Fruit fly (Drosophila melanogaster) whole organism, embryonic: ENCODE results near the gene CG1965.

Source experiments
- Atf-2 ChIP-seq: fragments of 200-800 bp; sonication (Bioruptor generic); optimal IDR thresholded peaks from 2 replicates; lab custom pipeline; 2016; ENCODE audit warnings: missing biosample characterization, missing genetic modification characterization
- CG10209 ChIP-seq: fragments of 200-800 bp; sonication (Bioruptor generic); optimal IDR thresholded peaks from 3 replicates; lab custom pipeline; 2017; ENCODE audit warnings: missing biosample characterization, mild to moderate bottlenecking, missing genetic modification characterization, missing genetic modification reagents
- CG10274 ChIP-seq: fragments of 200-800 bp; sonication (Bioruptor generic); optimal IDR thresholded peaks from 3 replicates; lab custom pipeline; 2017; ENCODE audit warnings: missing biosample characterization, mild to moderate bottlenecking, missing genetic modification characterization
- CG10431 ChIP-seq: fragments of 200-800 bp; sonication (Bioruptor generic); optimal IDR thresholded peaks from 3 replicates; lab custom pipeline; 2018; ENCODE audit warnings: missing biosample characterization, mild to moderate bottlenecking, missing genetic modification characterization
- CG10654 ChIP-seq: fragments of 200-800 bp; sonication (Bioruptor generic); optimal IDR thresholded peaks from 2 replicates; lab custom pipeline; 2016; ENCODE audit warnings: missing biosample characterization, missing genetic modification characterization
- CG11560 ChIP-seq: fragments of 200-800 bp; sonication (Bioruptor generic); IDR thresholded peaks from 3 replicates; pipeline ENCODE4 v1.3.6; 2022; ENCODE audit warnings: missing biosample characterization, missing genetic modification characterization
- CG12071 ChIP-seq: fragments of 200-800 bp; sonication (Bioruptor generic); optimal IDR thresholded peaks from 3 replicates; lab custom pipeline; 2018; ENCODE audit warnings: missing biosample characterization, mild to moderate bottlenecking, missing genetic modification characterization
- CG12219 ChIP-seq: fragments of 200-800 bp; sonication (Bioruptor generic); optimal IDR thresholded peaks from 3 replicates; lab custom pipeline; 2018; ENCODE audit warnings: missing biosample characterization, mild to moderate bottlenecking, missing genetic modification characterization
- CG13296 ChIP-seq: fragments of 200-800 bp; sonication (Bioruptor generic); optimal IDR thresholded peaks from 3 replicates; lab custom pipeline; 2018; ENCODE audit warnings: missing biosample characterization, mild to moderate bottlenecking, missing genetic modification characterization
- CG14965 ChIP-seq: fragments of 200-800 bp; sonication (Bioruptor generic); optimal IDR thresholded peaks from 2 replicates; lab custom pipeline; 2016; ENCODE audit warnings: missing biosample characterization, missing genetic modification characterization, borderline replicate concordance
- CG15479 ChIP-seq: fragments of 200-800 bp; sonication (Bioruptor generic); optimal IDR thresholded peaks from 3 replicates; lab custom pipeline; 2019; ENCODE audit warnings: missing biosample characterization, mild to moderate bottlenecking, missing genetic modification characterization, moderate library complexity
- CG15601 ChIP-seq: fragments of 200-800 bp; sonication (Bioruptor generic); optimal IDR thresholded peaks from 3 replicates; lab custom pipeline; 2019; ENCODE audit warnings: missing biosample characterization, mild to moderate bottlenecking, missing genetic modification characterization, moderate library complexity
- CG16813 ChIP-seq: fragments of 200-800 bp; sonication (Bioruptor generic); IDR thresholded peaks from 3 replicates; pipeline ENCODE4 v1.3.6; 2022; ENCODE audit warnings: missing biosample characterization, missing genetic modification characterization; ENCODE audit not compliant: partially characterized antibody
- CG17568 ChIP-seq: fragments of 200-800 bp; sonication (Bioruptor generic); optimal IDR thresholded peaks from 2 replicates; lab custom pipeline; 2018; ENCODE audit warnings: missing biosample characterization, mild to moderate bottlenecking, missing genetic modification characterization, moderate library complexity
- CG30431 ChIP-seq: fragments of 200-800 bp; sonication (Bioruptor generic); optimal IDR thresholded peaks from 2 replicates; lab custom pipeline; 2017; ENCODE audit warnings: missing biosample characterization, missing genetic modification characterization
- CG5245 ChIP-seq: fragments of 200-800 bp; sonication (Bioruptor generic); optimal IDR thresholded peaks from 3 replicates; lab custom pipeline; 2016; ENCODE audit warnings: missing biosample characterization, missing genetic modification characterization
- CG9727 ChIP-seq: fragments of 200-800 bp; sonication (Bioruptor generic); optimal IDR thresholded peaks from 3 replicates; lab custom pipeline; 2017; ENCODE audit warnings: missing biosample characterization, mild to moderate bottlenecking, missing genetic modification characterization
- CG9932 ChIP-seq: fragments of 200-800 bp; sonication (Bioruptor generic); IDR thresholded peaks from 2 replicates; pipeline ENCODE4 v1.3.6; 2022; ENCODE audit warnings: missing biosample characterization, missing genetic modification characterization
- Doc3 ChIP-seq: fragments of 200-800 bp; sonication (Bioruptor generic); IDR thresholded peaks from 3 replicates; pipeline ENCODE4 v1.3.6; 2022; ENCODE audit warnings: missing biosample characterization, missing genetic modification characterization; ENCODE audit not compliant: partially characterized antibody
- Dp ChIP-seq: fragments of 200-800 bp; sonication (Bioruptor generic); optimal IDR thresholded peaks from 2 replicates; lab custom pipeline; 2018; ENCODE audit warnings: missing biosample characterization, mild to moderate bottlenecking, missing genetic modification characterization, moderate library complexity
- Fer3 ChIP-seq: fragments of 200-800 bp; sonication (Bioruptor generic); optimal IDR thresholded peaks from 2 replicates; lab custom pipeline; 2018; ENCODE audit warnings: missing biosample characterization, mild to moderate bottlenecking, missing genetic modification characterization, moderate library complexity
- H15 ChIP-seq: fragments of 200-800 bp; sonication (Bioruptor generic); IDR thresholded peaks from 3 replicates; pipeline ENCODE4 v1.3.6; 2022; ENCODE audit warnings: missing biosample characterization, missing genetic modification characterization
- Lim3 ChIP-seq: fragments of 200-800 bp; sonication (Bioruptor generic); IDR thresholded peaks from 2 replicates; pipeline ENCODE4 v1.3.6; 2022; ENCODE audit warnings: missing biosample characterization, missing genetic modification characterization
- Nf-YB ChIP-seq: fragments of 200-800 bp; sonication (Bioruptor generic); optimal IDR thresholded peaks from 3 replicates; lab custom pipeline; 2019; ENCODE audit warnings: missing biosample characterization, mild to moderate bottlenecking, missing genetic modification characterization, moderate library complexity
- Ravus ChIP-seq: fragments of 200-800 bp; sonication (Bioruptor generic); IDR thresholded peaks from 2 replicates; pipeline ENCODE4 v1.3.6; 2022; ENCODE audit warnings: missing biosample characterization, missing genetic modification characterization
- Rx ChIP-seq: fragments of 200-800 bp; sonication (Bioruptor generic); IDR thresholded peaks from 2 replicates; pipeline ENCODE4 v1.3.6; 2022; ENCODE audit warnings: missing biosample characterization, missing genetic modification characterization
- Sin3A ChIP-seq: fragments of >200 bp; optimal IDR thresholded peaks from 2 replicates; lab custom pipeline; 2018
- Ssrp ChIP-seq: fragments of 200-800 bp; sonication (Bioruptor generic); optimal IDR thresholded peaks from 2 replicates; lab custom pipeline; 2018; ENCODE audit warnings: missing biosample characterization, mild to moderate bottlenecking, missing genetic modification characterization, moderate library complexity
- ab ChIP-seq: fragments of 200-800 bp; sonication (Bioruptor generic); optimal IDR thresholded peaks from 2 replicates; lab custom pipeline; 2016; ENCODE audit warnings: missing biosample characterization, missing genetic modification characterization
- ash1 ChIP-seq: fragments of 200-800 bp; sonication (Bioruptor generic); optimal IDR thresholded peaks from 2 replicates; lab custom pipeline; 2018; ENCODE audit warnings: missing biosample characterization, mild to moderate bottlenecking, missing genetic modification characterization
- az2 ChIP-seq: fragments of 200-800 bp; sonication (Bioruptor generic); optimal IDR thresholded peaks from 3 replicates; lab custom pipeline; 2016; ENCODE audit warnings: missing biosample characterization, missing genetic modification characterization
- disco-r ChIP-seq: fragments of 200-800 bp; sonication (Bioruptor generic); optimal IDR thresholded peaks from 2 replicates; lab custom pipeline; 2016; ENCODE audit warnings: missing biosample characterization, missing genetic modification characterization
- dm ChIP-seq: fragments of 200-800 bp; sonication (Bioruptor generic); optimal IDR thresholded peaks from 3 replicates; lab custom pipeline; 2016; ENCODE audit warnings: missing biosample characterization, missing genetic modification characterization
- ems ChIP-seq: fragments of 200-800 bp; sonication (Bioruptor generic); optimal IDR thresholded peaks from 3 replicates; lab custom pipeline; 2016; ENCODE audit warnings: missing biosample characterization, missing genetic modification characterization
- eve ChIP-seq, 2 experiments: fragments of >200 bp; optimal IDR thresholded peaks; 2 replicates each; lab custom pipeline; 2017; ENCODE audit warnings: missing biosample characterization in 2 of 2, missing genetic modification characterization in 2 of 2
- fd102C ChIP-seq: fragments of 200-800 bp; sonication (Bioruptor generic); optimal IDR thresholded peaks from 2 replicates; lab custom pipeline; 2018; ENCODE audit warnings: missing biosample characterization, mild to moderate bottlenecking, missing genetic modification characterization, moderate library complexity
- fd64A ChIP-seq: fragments of 200-800 bp; sonication (Bioruptor generic); optimal IDR thresholded peaks from 3 replicates; lab custom pipeline; 2018; ENCODE audit warnings: missing biosample characterization, mild to moderate bottlenecking, missing genetic modification characterization
- gce ChIP-seq: fragments of 200-800 bp; sonication (Bioruptor generic); IDR thresholded peaks from 3 replicates; pipeline ENCODE4 v1.3.6; 2022; ENCODE audit warnings: missing biosample characterization, missing genetic modification characterization
- gt ChIP-seq: fragments of 200-800 bp; sonication (Bioruptor generic); IDR thresholded peaks from 2 replicates; pipeline ENCODE4 v1.3.6; 2022; ENCODE audit warnings: missing biosample characterization, missing genetic modification characterization
- kni ChIP-seq: fragments of 200-800 bp; sonication (Bioruptor generic); optimal IDR thresholded peaks from 3 replicates; lab custom pipeline; 2017; ENCODE audit warnings: mild to moderate bottlenecking, missing biosample characterization, missing genetic modification reagents, missing genetic modification characterization
- lab ChIP-seq: fragments of 200-800 bp; sonication (Bioruptor generic); optimal IDR thresholded peaks from 3 replicates; lab custom pipeline; 2017; ENCODE audit warnings: missing biosample characterization, missing genetic modification characterization, mild to moderate bottlenecking, moderate library complexity, missing genetic modification reagents
- lbe ChIP-seq: fragments of 200-800 bp; sonication (Bioruptor generic); optimal IDR thresholded peaks from 2 replicates; lab custom pipeline; 2016; ENCODE audit warnings: missing biosample characterization, mild to moderate bottlenecking, missing genetic modification characterization
- luna ChIP-seq: fragments of 200-800 bp; sonication (Bioruptor generic); optimal IDR thresholded peaks from 2 replicates; lab custom pipeline; 2016; ENCODE audit warnings: missing biosample characterization, missing genetic modification characterization
- nom ChIP-seq: fragments of 200-800 bp; sonication (Bioruptor generic); optimal IDR thresholded peaks from 2 replicates; lab custom pipeline; 2017; ENCODE audit warnings: missing biosample characterization, missing genetic modification characterization, mild to moderate bottlenecking, moderate library complexity, missing genetic modification reagents
- onecut ChIP-seq: fragments of 200-800 bp; sonication (Bioruptor generic); IDR thresholded peaks from 2 replicates; pipeline ENCODE4 v1.3.6; 2022; ENCODE audit warnings: missing biosample characterization, missing genetic modification characterization
- sens-2 ChIP-seq: fragments of 200-800 bp; sonication (Bioruptor generic); IDR thresholded peaks from 2 replicates; pipeline ENCODE4 v1.3.6; 2022; ENCODE audit warnings: missing biosample characterization, missing genetic modification characterization
- slp2 ChIP-seq: fragments of 200-800 bp; sonication (Bioruptor generic); optimal IDR thresholded peaks from 2 replicates; lab custom pipeline; 2016; ENCODE audit warnings: missing biosample characterization, missing genetic modification characterization
- so ChIP-seq: fragments of 200-800 bp; sonication (Bioruptor generic); IDR thresholded peaks from 3 replicates; pipeline ENCODE4 v1.3.6; 2022; ENCODE audit warnings: missing biosample characterization, missing genetic modification characterization
- tll ChIP-seq, 2 experiments: fragments of 200-800 bp in 1 of 2; fragments of >200 bp in 1 of 2; sonication (Bioruptor generic) in 1 of 2; optimal IDR thresholded peaks; 2 replicates each; lab custom pipeline; 2017 to 2019; ENCODE audit warnings: missing biosample characterization in 2 of 2, missing genetic modification characterization in 2 of 2, mild to moderate bottlenecking in 1 of 2, moderate library complexity in 1 of 2
- usp ChIP-seq: fragments of >200 bp; optimal IDR thresholded peaks from 2 replicates; lab custom pipeline; 2017; ENCODE audit warnings: missing biosample characterization, missing genetic modification characterization
- zfh2 ChIP-seq: fragments of 200-800 bp; sonication (Bioruptor generic); optimal IDR thresholded peaks from 2 replicates; lab custom pipeline; 2016; ENCODE audit warnings: missing biosample characterization, missing genetic modification characterization

Gene CG1965

DNA sequence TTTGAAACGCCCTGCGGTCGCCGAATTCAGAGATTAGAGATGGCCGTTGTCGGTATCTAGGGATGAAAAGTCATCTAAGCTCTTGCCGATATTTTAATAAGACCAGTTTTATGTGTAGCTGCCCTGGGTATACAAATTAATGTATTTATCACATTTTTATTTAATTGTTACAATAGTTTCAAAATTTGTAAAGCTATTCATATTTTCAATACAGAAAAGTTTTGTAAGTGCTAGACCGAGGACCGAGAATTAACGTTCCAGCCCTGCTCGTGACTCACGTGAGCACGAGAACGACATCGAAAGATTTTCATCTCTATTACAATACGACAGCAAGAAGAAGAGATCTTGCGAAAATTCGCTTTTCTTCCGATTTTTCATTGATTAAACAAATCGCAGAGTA, at the start of gene CG1965, which contains the start of gene CG1105 (continued):
- peak; percentile 82 to 85 for TF ChIP-seq tll (GFP tag; optimal IDR thresholded peaks at IDR 0.05; lab: Kevin White, UChicago)
- TF ChIP-seq gce (GFP tag; lab: Robert Waterston, UW): 0 out of 3 replicates have a peak, but pooled peaks have one; percentile 58
- peak in 1 of 2 experiments; percentile 69 for TF ChIP-seq eve (GFP tag; optimal IDR thresholded peaks at IDR 0.05; lab: Kevin White, UChicago)
- TF ChIP-seq kni (GFP tag; lab: Kevin White, UChicago): peak; percentile 46
- no peak for TF ChIP-seq CG14965
- peak; percentile 95 for TF ChIP-seq zfh2 (GFP tag; lab: Kevin White, UChicago)
- peak; percentile 70 for TF ChIP-seq CG12219 (GFP tag; lab: Kevin White, UChicago)
- peak; percentile 80 for TF ChIP-seq Ravus (GFP tag; lab: Robert Waterston, UW)
- peak; percentile 92 for TF ChIP-seq dm (GFP tag; lab: Kevin White, UChicago)
- no peak for TF ChIP-seq CG12071 (GFP tag; lab: Kevin White, UChicago)
- peak; percentile 100 for TF ChIP-seq Doc3 (GFP tag; lab: Robert Waterston, UW)
- TF ChIP-seq Rx: peak; percentile 85
- peak; percentile 91 for TF ChIP-seq slp2 (GFP tag; lab: Kevin White, UChicago)
- TF ChIP-seq nom (GFP tag; lab: Kevin White, UChicago): peak; percentile 33
- peak; percentile 45 for TF ChIP-seq ash1 (GFP tag; lab: Kevin White, UChicago)
- TF ChIP-seq CG10654 (GFP tag; lab: Kevin White, UChicago): peak; percentile 93
- peak; percentile 94 for TF ChIP-seq ems
- peak; percentile 82 for TF ChIP-seq disco-r (GFP tag; lab: Kevin White, UChicago)
- TF ChIP-seq CG13296: peak; percentile 69
- peak; percentile 40; the same call in 1 of the 2 replicates for TF ChIP-seq Lim3 (GFP tag; lab: Robert Waterston, UW)
- peak; percentile 57 for TF ChIP-seq Dp (GFP tag; lab: Kevin White, UChicago)
- no peak for TF ChIP-seq CG15479
- peak; percentile 89 for TF ChIP-seq Atf-2 (GFP tag; lab: Kevin White, UChicago)
- TF ChIP-seq luna (GFP tag; lab: Kevin White, UChicago): peak; percentile 81
- peak; percentile 83 for TF ChIP-seq CG30431 (GFP tag; lab: Kevin White, UChicago)
- TF ChIP-seq CG9932 (GFP tag; lab: Robert Waterston, UW): peak; percentile 98
- TF ChIP-seq Sin3A (lab: Kevin White, UChicago): peak; percentile 98
- peak; percentile 89 for TF ChIP-seq CG5245 (GFP tag; lab: Kevin White, UChicago)
- peak; percentile 18 for TF ChIP-seq fd64A (GFP tag; lab: Kevin White, UChicago)
- TF ChIP-seq H15 (GFP tag; lab: Robert Waterston, UW): peak; percentile 94
- TF ChIP-seq lbe (GFP tag; lab: Kevin White, UChicago): peak; percentile 83
- TF ChIP-seq ab (GFP tag; lab: Kevin White, UChicago): peak; percentile 68
- peak; percentile 99 for TF ChIP-seq CG16813 (GFP tag; lab: Robert Waterston, UW)
- peak; percentile 61 for TF ChIP-seq CG10274
- TF ChIP-seq so (GFP tag; lab: Robert Waterston, UW): peak; percentile 79
- TF ChIP-seq Nf-YB: peak; percentile 68
- TF ChIP-seq CG15601 (tag; lab: Kevin White, UChicago): peak; percentile 89
- peak; percentile 63 for TF ChIP-seq fd102C (GFP tag; lab: Kevin White, UChicago)
- peak; percentile 69 for TF ChIP-seq CG17568 (GFP tag; lab: Kevin White, UChicago)
- peak; percentile 87 for TF ChIP-seq gt (GFP tag; lab: Robert Waterston, UW)
- peak; percentile 92 for TF ChIP-seq lab
- TF ChIP-seq onecut (GFP tag; lab: Robert Waterston, UW): peak; percentile 82
- peak; percentile 95 for TF ChIP-seq az2 (GFP tag; lab: Kevin White, UChicago)
- TF ChIP-seq CG10209 (GFP tag; lab: Kevin White, UChicago): peak; percentile 90
- peak; percentile 79 for TF ChIP-seq sens-2 (GFP tag; lab: Robert Waterston, UW)
- peak; percentile 91 for TF ChIP-seq Fer3 (tag; lab: Kevin White, UChicago)
- peak; percentile 94 for TF ChIP-seq CG9727 (GFP tag; lab: Kevin White, UChicago)
- peak; percentile 61 for TF ChIP-seq CG10431
- no peak for TF ChIP-seq usp
- TF ChIP-seq Ssrp (tag; lab: Kevin White, UChicago): peak; percentile 94
- peak; percentile 85 for TF ChIP-seq CG11560
